Fruit fly (Drosophila melanogaster): ENCODE data around the gene Acp32CD.

DNA sequence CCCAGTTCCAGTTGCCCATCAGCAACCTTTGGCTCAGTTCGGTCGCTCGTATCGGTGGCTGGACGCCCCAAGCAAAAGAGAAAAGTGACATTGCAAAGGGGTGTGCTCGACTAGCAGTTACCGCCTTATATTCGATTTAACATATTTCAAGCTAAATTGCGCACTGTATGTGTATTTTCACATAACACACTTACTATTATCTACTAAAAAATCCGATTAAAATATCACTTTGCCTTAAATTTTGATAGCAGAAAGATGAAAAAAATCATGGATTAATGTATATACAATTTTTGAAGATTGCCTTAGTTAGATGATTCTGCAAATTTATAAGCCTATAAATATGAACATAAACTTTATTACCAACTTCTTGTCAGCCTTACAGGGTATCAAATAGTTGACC is 6.2 kb downstream of the Acp32CD start:
- TF ChIP-seq psq (optimal IDR thresholded peaks at IDR 0.05) (no peak), Sin3A (optimal IDR thresholded peaks at IDR 0.05) (no peak), insv (optimal IDR thresholded peaks at IDR 0.05) (no peak)
